Fruit fly (Drosophila melanogaster) whole organism, embryonic: ENCODE data around the gene CG7149.
A peak's percentile ranks its signal among the peaks of the same experiment; 100 is the strongest.

Experiments used
- Atf-2 ChIP-seq: fragments of 200-800 bp; sonication (Bioruptor generic); optimal IDR thresholded peaks from 2 replicates; lab custom pipeline; 2016; ENCODE audit warnings: missing biosample characterization, missing genetic modification characterization
- B-H1 ChIP-seq: fragments of 200-800 bp; sonication (Bioruptor generic); IDR thresholded peaks from 3 replicates; pipeline ENCODE4 v1.3.6; 2022; ENCODE audit warnings: missing biosample characterization, missing genetic modification characterization
- BtbVII ChIP-seq: fragments of 200-800 bp; sonication (Bioruptor generic); optimal IDR thresholded peaks from 3 replicates; lab custom pipeline; 2017; ENCODE audit warnings: missing biosample characterization, mild to moderate bottlenecking, missing genetic modification characterization
- CG1024 ChIP-seq: fragments of 200-800 bp; sonication (Bioruptor generic); IDR thresholded peaks from 2 replicates; pipeline ENCODE4 v1.3.6; 2022; ENCODE audit warnings: missing biosample characterization, missing genetic modification characterization
- CG10979 ChIP-seq: fragments of 200-800 bp; sonication (Bioruptor generic); optimal IDR thresholded peaks from 2 replicates; lab custom pipeline; 2018; ENCODE audit warnings: missing biosample characterization, mild to moderate bottlenecking, missing genetic modification characterization, moderate library complexity
- CG11085 ChIP-seq: fragments of 200-800 bp; sonication (Bioruptor generic); IDR thresholded peaks from 2 replicates; pipeline ENCODE4 v1.3.6; 2022; ENCODE audit warnings: missing biosample characterization, missing genetic modification characterization
- CG11247 ChIP-seq: fragments of 200-800 bp; sonication (Bioruptor generic); IDR thresholded peaks from 2 replicates; pipeline ENCODE4 v1.3.6; 2022; ENCODE audit warnings: missing biosample characterization, missing genetic modification characterization
- CG11398 ChIP-seq: fragments of 200-800 bp; sonication (Bioruptor generic); optimal IDR thresholded peaks from 2 replicates; lab custom pipeline; 2016; ENCODE audit warnings: missing biosample characterization, missing genetic modification characterization
- CG12391 ChIP-seq: fragments of 200-800 bp; sonication (Bioruptor generic); optimal IDR thresholded peaks from 3 replicates; lab custom pipeline; 2018; ENCODE audit warnings: missing biosample characterization, mild to moderate bottlenecking, missing genetic modification characterization, moderate library complexity
- CG12942 ChIP-seq: fragments of 200-800 bp; sonication (Bioruptor generic); optimal IDR thresholded peaks from 3 replicates; lab custom pipeline; 2016; ENCODE audit warnings: missing biosample characterization, missing genetic modification characterization
- CG16863 ChIP-seq: fragments of 200-800 bp; sonication (Bioruptor generic); optimal IDR thresholded peaks from 3 replicates; lab custom pipeline; 2016; ENCODE audit warnings: missing biosample characterization, missing genetic modification characterization
- CG1792 ChIP-seq: fragments of 200-800 bp; sonication (Bioruptor generic); optimal IDR thresholded peaks from 2 replicates; lab custom pipeline; 2016; ENCODE audit warnings: missing biosample characterization, missing genetic modification characterization
- CG34224 ChIP-seq: fragments of 200-800 bp; sonication (Bioruptor generic); IDR thresholded peaks from 3 replicates; pipeline ENCODE4 v1.3.6; 2022; ENCODE audit warnings: missing biosample characterization, missing genetic modification characterization; ENCODE audit not compliant: partially characterized antibody
- CG4424 ChIP-seq: fragments of 200-800 bp; sonication (Bioruptor generic); optimal IDR thresholded peaks from 3 replicates; lab custom pipeline; 2016; ENCODE audit warnings: missing biosample characterization, missing genetic modification characterization
- CG4730 ChIP-seq: fragments of 200-800 bp; sonication (Bioruptor generic); IDR thresholded peaks from 2 replicates; pipeline ENCODE4 v1.3.6; 2022; ENCODE audit warnings: missing biosample characterization, missing genetic modification characterization
- CG4854 ChIP-seq: fragments of 200-800 bp; sonication (Bioruptor generic); optimal IDR thresholded peaks from 2 replicates; lab custom pipeline; 2016; ENCODE audit warnings: missing biosample characterization, missing genetic modification characterization, inconsistent platforms
- CG6654 ChIP-seq: fragments of 200-800 bp; sonication (Bioruptor generic); optimal IDR thresholded peaks from 2 replicates; lab custom pipeline; 2017; ENCODE audit warnings: missing biosample characterization, mild to moderate bottlenecking, missing genetic modification characterization
- CG7987 ChIP-seq: fragments of 200-800 bp; sonication (Bioruptor generic); optimal IDR thresholded peaks from 2 replicates; lab custom pipeline; 2018; ENCODE audit warnings: missing biosample characterization, mild to moderate bottlenecking, missing genetic modification characterization, moderate library complexity
- CG8924 ChIP-seq: fragments of 200-800 bp; optimal IDR thresholded peaks from 3 replicates; lab custom pipeline; 2019; ENCODE audit warnings: missing biosample characterization, mild to moderate bottlenecking, missing genetic modification characterization, moderate library complexity
- CG8944 ChIP-seq: fragments of 200-800 bp; sonication (Bioruptor generic); optimal IDR thresholded peaks from 3 replicates; lab custom pipeline; 2016; ENCODE audit warnings: missing biosample characterization, missing genetic modification characterization
- CkIIα-i1 ChIP-seq: fragments of 200-800 bp; sonication (Bioruptor generic); IDR thresholded peaks from 2 replicates; pipeline ENCODE4 v1.3.6; 2022; ENCODE audit warnings: missing biosample characterization, missing genetic modification characterization
- Doc2 ChIP-seq: fragments of 200-800 bp; sonication (Bioruptor generic); IDR thresholded peaks from 2 replicates; pipeline ENCODE4 v1.3.6; 2022; ENCODE audit warnings: missing biosample characterization, missing genetic modification characterization
- Dref ChIP-seq: fragments of 200-800 bp; sonication (Bioruptor generic); IDR thresholded peaks from 2 replicates; pipeline ENCODE4 v1.3.6; 2022; ENCODE audit warnings: missing biosample characterization, missing genetic modification characterization
- Fer3 ChIP-seq: fragments of 200-800 bp; sonication (Bioruptor generic); optimal IDR thresholded peaks from 2 replicates; lab custom pipeline; 2018; ENCODE audit warnings: missing biosample characterization, mild to moderate bottlenecking, missing genetic modification characterization, moderate library complexity
- Hmx ChIP-seq: fragments of 200-800 bp; sonication (Bioruptor generic); optimal IDR thresholded peaks from 2 replicates; lab custom pipeline; 2016; ENCODE audit warnings: missing biosample characterization, missing genetic modification characterization
- Hr78 ChIP-seq, 2 experiments: fragments of 200-800 bp in 1 of 2; fragments of >200 bp in 1 of 2; sonication (Bioruptor generic) in 1 of 2; optimal IDR thresholded peaks; 2 replicates each; lab custom pipeline; 2017 to 2019; ENCODE audit warnings: missing biosample characterization in 2 of 2, missing genetic modification characterization in 2 of 2, mild to moderate bottlenecking in 1 of 2, moderate library complexity in 1 of 2
- Oaz ChIP-seq: fragments of 200-800 bp; sonication (Bioruptor generic); IDR thresholded peaks from 2 replicates; pipeline ENCODE4 v1.3.6; 2022; ENCODE audit warnings: missing biosample characterization, missing genetic modification characterization
- Opbp ChIP-seq: fragments of 200-800 bp; sonication (Bioruptor generic); IDR thresholded peaks from 3 replicates; pipeline ENCODE4 v1.3.6; 2022; ENCODE audit warnings: missing biosample characterization, missing genetic modification characterization; ENCODE audit not compliant: partially characterized antibody
- Pdp1 ChIP-seq, 2 experiments: fragments of 200-800 bp; sonication (Bioruptor generic); optimal IDR thresholded peaks; 3 replicates each; lab custom pipeline; 2016; ENCODE audit warnings: missing biosample characterization in 2 of 2, missing genetic modification characterization in 2 of 2, mild to moderate bottlenecking in 1 of 2, moderate library complexity in 1 of 2
- Sry-β ChIP-seq: fragments of 200-800 bp; sonication (Bioruptor generic); optimal IDR thresholded peaks from 2 replicates; lab custom pipeline; 2018; ENCODE audit warnings: missing biosample characterization, mild to moderate bottlenecking, missing genetic modification characterization, moderate library complexity
- Xrp1 ChIP-seq: fragments of 200-800 bp; sonication (Bioruptor generic); IDR thresholded peaks from 2 replicates; pipeline ENCODE4 v1.3.6; 2022; ENCODE audit warnings: missing biosample characterization, missing genetic modification characterization
- ac ChIP-seq: fragments of 200-800 bp; sonication (Bioruptor generic); optimal IDR thresholded peaks from 3 replicates; lab custom pipeline; 2017; ENCODE audit warnings: missing biosample characterization, mild to moderate bottlenecking, missing genetic modification characterization
- cg ChIP-seq: fragments of 200-800 bp; sonication (Bioruptor generic); optimal IDR thresholded peaks from 3 replicates; lab custom pipeline; 2019; ENCODE audit warnings: missing biosample characterization, mild to moderate bottlenecking, missing genetic modification characterization, moderate library complexity
- cwo ChIP-seq: fragments of 200-800 bp; sonication (Bioruptor generic); optimal IDR thresholded peaks from 3 replicates; lab custom pipeline; 2017; ENCODE audit warnings: missing biosample characterization, missing genetic modification characterization, mild to moderate bottlenecking, moderate library complexity, missing genetic modification reagents
- dati ChIP-seq: fragments of 200-800 bp; sonication (Bioruptor generic); IDR thresholded peaks from 2 replicates; pipeline ENCODE4 v1.3.6; 2022; ENCODE audit warnings: missing biosample characterization, missing genetic modification characterization
- dpn ChIP-seq, 2 experiments: fragments of 200-800 bp; sonication (Bioruptor generic); optimal IDR thresholded peaks; 3 replicates each; lab custom pipeline; 2016; ENCODE audit warnings: missing biosample characterization in 2 of 2, missing genetic modification characterization in 2 of 2
- fd96Cb ChIP-seq: fragments of 200-800 bp; sonication (Bioruptor generic); optimal IDR thresholded peaks from 2 replicates; lab custom pipeline; 2018; ENCODE audit warnings: missing biosample characterization, mild to moderate bottlenecking, missing genetic modification characterization, moderate library complexity
- lbe ChIP-seq: fragments of 200-800 bp; sonication (Bioruptor generic); optimal IDR thresholded peaks from 2 replicates; lab custom pipeline; 2016; ENCODE audit warnings: missing biosample characterization, mild to moderate bottlenecking, missing genetic modification characterization
- lola ChIP-seq, 3 experiments: fragments of >200 bp in 2 of 3; fragments of 200-800 bp in 1 of 3; sonication (Bioruptor generic) in 1 of 3; optimal IDR thresholded peaks; 2 replicates each; lab custom pipeline; 2017 to 2019; ENCODE audit warnings: missing biosample characterization in 3 of 3, missing genetic modification characterization in 3 of 3, mild to moderate bottlenecking in 1 of 3, moderate library complexity in 1 of 3
- lov ChIP-seq, 2 experiments: fragments of 200-800 bp in 1 of 2; fragments of >200 bp in 1 of 2; sonication (Bioruptor generic) in 1 of 2; IDR thresholded peaks in 1 of 2; optimal IDR thresholded peaks in 1 of 2; 2 replicates in 1 of 2; 3 replicates in 1 of 2; pipeline versions ENCODE4 v1.3.6 to Lab custom; 2017 to 2022; ENCODE audit warnings: missing biosample characterization in 1 of 2, missing genetic modification characterization in 1 of 2
- luna ChIP-seq: fragments of 200-800 bp; sonication (Bioruptor generic); optimal IDR thresholded peaks from 2 replicates; lab custom pipeline; 2016; ENCODE audit warnings: missing biosample characterization, missing genetic modification characterization
- maf-S ChIP-seq: fragments of 200-800 bp; sonication (Bioruptor generic); optimal IDR thresholded peaks from 2 replicates; lab custom pipeline; 2016; ENCODE audit warnings: missing biosample characterization, missing genetic modification characterization
- org-1 ChIP-seq: fragments of 200-800 bp; sonication (Bioruptor generic); optimal IDR thresholded peaks from 2 replicates; lab custom pipeline; 2017; ENCODE audit warnings: missing biosample characterization, missing genetic modification characterization
- repo ChIP-seq: fragments of 200-800 bp; sonication (Bioruptor generic); optimal IDR thresholded peaks from 2 replicates; lab custom pipeline; 2016; ENCODE audit warnings: missing biosample characterization, missing genetic modification characterization
- sc ChIP-seq, 3 experiments: fragments of >200 bp in 2 of 3; fragments of 200-800 bp in 1 of 3; sonication (Bioruptor generic) in 1 of 3; optimal IDR thresholded peaks; 2 replicates in 2 of 3; 3 replicates in 1 of 3; lab custom pipeline; 2017; ENCODE audit warnings: mild to moderate bottlenecking in 1 of 3, missing biosample characterization in 1 of 3, missing genetic modification characterization in 1 of 3, missing genetic modification reagents in 1 of 3
- schlank ChIP-seq: fragments of 200-800 bp; sonication (Bioruptor generic); optimal IDR thresholded peaks from 2 replicates; lab custom pipeline; 2018; ENCODE audit warnings: missing biosample characterization, mild to moderate bottlenecking, missing genetic modification characterization
- trh ChIP-seq: fragments of 200-800 bp; sonication (Bioruptor generic); optimal IDR thresholded peaks from 2 replicates; lab custom pipeline; 2016; ENCODE audit warnings: missing biosample characterization, missing genetic modification characterization
- tup ChIP-seq: fragments of 200-800 bp; sonication (Bioruptor generic); optimal IDR thresholded peaks from 2 replicates; lab custom pipeline; 2016; ENCODE audit warnings: missing biosample characterization, mild to moderate bottlenecking, missing genetic modification characterization, moderate library complexity
- unc-4 ChIP-seq: fragments of 200-800 bp; sonication (Bioruptor generic); IDR thresholded peaks from 2 replicates; pipeline ENCODE4 v1.3.6; 2022; ENCODE audit warnings: missing biosample characterization, missing genetic modification characterization; ENCODE audit not compliant: partially characterized antibody

The CG7149 gene

DNA sequence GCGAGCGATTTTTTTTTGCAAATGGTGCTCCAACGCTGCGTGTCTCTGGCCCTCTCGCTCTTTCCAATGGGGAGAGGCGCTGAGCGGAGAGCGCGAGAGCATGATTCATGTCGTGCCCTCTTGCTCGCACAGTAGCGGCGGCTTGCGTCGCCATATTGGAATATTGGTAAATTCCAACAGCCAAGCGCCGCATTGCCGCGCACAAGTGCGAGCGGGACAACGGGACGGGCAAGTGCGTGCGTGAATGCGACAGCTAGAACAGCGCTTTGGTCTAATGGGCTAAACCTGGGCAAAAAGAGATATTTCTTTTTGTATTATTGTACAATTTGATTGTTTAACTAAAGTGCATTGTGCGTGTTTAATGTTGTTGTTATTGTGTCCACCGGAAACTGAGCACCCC lies 37.9 kb upstream of the CG7149 start (continued):
- TF ChIP-seq CG10979 (tag; lab: Kevin White, UChicago) (no peak), CG4424 (GFP tag; lab: Kevin White, UChicago) (no peak), CG1024 (GFP tag; lab: Robert Waterston, UW) (no peak), CG4854 (GFP tag; lab: Kevin White, UChicago) (no peak), B-H1 (GFP tag; lab: Robert Waterston, UW) (no peak), luna (no peak), CG34224 (GFP tag; lab: Robert Waterston, UW) (0 out of 3 replicates have a peak, but pooled peaks have one; percentile 35), unc-4 (GFP tag; lab: Robert Waterston, UW) (no peak), CG12942 (GFP tag; lab: Kevin White, UChicago) (no peak), trh (GFP tag; lab: Kevin White, UChicago) (no peak), org-1 (GFP tag; lab: Kevin White, UChicago) (no peak), Doc2 (GFP tag; lab: Robert Waterston, UW) (no peak), Fer3 (tag; lab: Kevin White, UChicago) (no peak), cwo (GFP tag; lab: Kevin White, UChicago) (peak; percentile 19), CG16863 (GFP tag; lab: Kevin White, UChicago) (no peak), CG11398 (GFP tag; lab: Kevin White, UChicago) (no peak), dati (GFP tag; lab: Robert Waterston, UW) (no peak), lola (GFP tag; optimal IDR thresholded peaks at IDR 0.05; lab: Kevin White, UChicago) (no peak), lbe (GFP tag; lab: Kevin White, UChicago) (no peak), tup (no peak), cg (GFP tag; lab: Kevin White, UChicago) (peak; percentile 48), Hr78 (GFP tag; optimal IDR thresholded peaks at IDR 0.05; lab: Kevin White, UChicago) (no peak), schlank (peak; percentile 2), Dref (GFP tag; lab: Robert Waterston, UW) (no peak), CG4730 (no peak), Hmx (GFP tag; lab: Kevin White, UChicago) (no peak), CG11085 (GFP tag; lab: Robert Waterston, UW) (no peak), CG6654 (GFP tag; lab: Kevin White, UChicago) (no peak), CG8944 (GFP tag; lab: Kevin White, UChicago) (no peak), CG1792 (GFP tag; lab: Kevin White, UChicago) (no peak), sc (optimal IDR thresholded peaks at IDR 0.05; lab: Kevin White, UChicago) (no peak), sc (GFP tag; optimal IDR thresholded peaks at IDR 0.05; lab: Kevin White, UChicago) (no peak), maf-S (GFP tag; lab: Kevin White, UChicago) (no peak), lov (optimal IDR thresholded peaks at IDR 0.05; lab: Kevin White, UChicago) (no peak), lov (GFP tag; IDR thresholded peaks at IDR 0.05; lab: Robert Waterston, UW) (peak; percentile 67; the same call in 1 of the 3 replicates), fd96Cb (no peak), repo (GFP tag; lab: Kevin White, UChicago) (no peak), Xrp1 (0 out of 2 replicates have a peak, but pooled peaks have one; percentile 15), CG8924 (tag; lab: Kevin White, UChicago) (peak; percentile 74), CkIIα-i1 (GFP tag; lab: Robert Waterston, UW) (no peak), Sry-β (GFP tag; lab: Kevin White, UChicago) (no peak), Atf-2 (no peak), CG7987 (GFP tag; lab: Kevin White, UChicago) (no peak), CG12391 (tag; lab: Kevin White, UChicago) (no peak), ac (no peak), dpn (GFP tag; optimal IDR thresholded peaks at IDR 0.05; lab: Kevin White, UChicago) (no peak), Oaz (GFP tag; lab: Robert Waterston, UW) (no peak), BtbVII (GFP tag; lab: Kevin White, UChicago) (no peak), Pdp1 (GFP tag; optimal IDR thresholded peaks at IDR 0.05; lab: Kevin White, UChicago) (peak in 1 of 2 experiments; percentile 14), Opbp (GFP tag; lab: Robert Waterston, UW) (peak; percentile 80), CG11247 (GFP tag; lab: Robert Waterston, UW) (no peak; the same call in 1 of the 2 replicates)
